Worm (Caenorhabditis elegans) whole organism, L4/young adult: ENCODE data around the gene pqn-31.

Experiments
- W03F9.2 ChIP-seq: fragments of 150-350 bp; optimal IDR thresholded peaks from 2 replicates; lab custom pipeline; 2014; ENCODE audit warnings: missing biosample characterization, missing genetic modification characterization
- dao-5 ChIP-seq: sonication (generic microtip); optimal IDR thresholded peaks from 2 replicates; lab custom pipeline; 2016; ENCODE audit warnings: missing genotype, missing genetic modification characterization, moderate library complexity, missing compliant biosample characterization
- him-1 ChIP-seq: sonication (generic microtip); optimal IDR thresholded peaks from 2 replicates; lab custom pipeline; 2016; ENCODE audit warnings: missing genotype, missing genetic modification reagents, missing genetic modification characterization, missing compliant biosample characterization

The pqn-31 gene

DNA sequence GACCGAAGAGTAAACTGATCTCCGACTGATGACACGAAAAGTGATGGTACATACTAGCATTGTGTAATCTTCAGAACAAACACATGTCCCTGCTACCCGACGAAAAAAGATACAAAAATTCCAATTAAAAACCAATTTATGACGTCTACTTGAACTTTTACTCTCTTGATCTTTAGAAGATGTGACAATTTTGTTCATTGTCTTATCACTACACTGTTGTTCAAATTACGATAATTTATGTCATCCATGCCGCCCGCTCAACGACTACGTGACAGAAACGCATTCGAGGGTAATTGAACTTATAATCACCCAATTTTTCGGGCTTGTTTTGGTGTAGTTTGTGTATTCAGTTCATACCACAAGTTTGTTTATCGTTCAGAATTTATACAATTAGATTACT, 34.5 kb downstream of the pqn-31 start:
- TF ChIP-seq dao-5 (tag; lab: Kevin White, UChicago) = no peak
- TF ChIP-seq him-1 (tag; lab: Kevin White, UChicago) = no peak
- no peak for TF ChIP-seq W03F9.2 (tag; lab: Kevin White, UChicago)

DNA sequence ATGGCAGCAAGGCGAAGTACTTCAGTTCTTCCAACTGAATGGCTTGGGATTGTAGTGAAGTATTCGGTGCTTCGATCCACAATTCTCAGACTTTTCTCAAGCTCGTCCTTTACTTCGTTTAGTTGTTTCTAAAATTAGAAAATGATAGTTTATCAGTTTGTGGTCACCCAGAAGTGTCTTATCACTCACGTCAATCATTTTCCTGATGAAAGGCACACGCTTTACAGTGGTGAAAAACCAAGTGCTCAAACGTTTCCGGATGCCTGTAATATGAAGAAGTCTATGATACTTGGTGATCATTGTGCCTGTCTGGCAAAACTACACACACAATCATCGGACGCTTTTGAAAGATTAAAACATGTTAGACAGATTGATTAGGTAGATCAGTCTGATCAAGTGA, 36.8 kb downstream of the pqn-31 start:
- TF ChIP-seq him-1 (tag; lab: Kevin White, UChicago) (no peak), dao-5 (tag; lab: Kevin White, UChicago) (no peak), W03F9.2 (tag; lab: Kevin White, UChicago) (no peak)

DNA sequence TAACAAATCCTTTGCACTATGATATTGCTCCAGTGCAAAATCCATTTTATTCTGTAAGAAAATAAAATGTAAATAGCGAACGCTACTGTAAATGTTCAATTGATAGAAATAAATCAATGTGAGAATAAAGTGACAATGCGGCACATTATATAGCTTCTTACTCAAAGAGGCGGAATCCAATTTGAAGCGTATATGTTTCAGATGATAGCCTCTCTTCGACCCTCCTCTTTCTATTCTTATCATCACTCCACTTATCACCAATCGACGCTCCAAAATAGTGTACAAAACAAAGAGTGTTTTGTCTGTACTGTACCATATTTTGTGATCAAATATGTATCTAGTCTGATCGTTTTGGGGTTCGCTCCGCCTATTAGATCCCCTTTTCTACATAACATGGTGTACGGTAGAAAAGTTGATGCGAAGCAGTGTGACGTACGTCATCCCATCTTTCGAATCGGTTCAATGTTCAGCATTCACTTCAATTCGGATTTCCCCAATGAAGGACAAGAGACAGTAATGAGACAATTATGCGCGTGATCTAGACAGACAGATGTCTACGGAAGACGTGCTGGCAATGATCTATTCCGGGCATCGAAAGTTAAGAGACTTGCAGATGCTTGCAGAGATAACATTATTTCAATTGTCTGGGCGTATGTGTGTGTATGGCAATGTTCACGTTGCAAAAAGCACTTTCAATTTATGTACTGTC, 37.6 kb downstream of the pqn-31 start, which contains the start of gene spl-2:
Gene spl-2 (minus strand): TSS at position 51 of the 709 bp plus-strand sequence.
- no peak for TF ChIP-seq dao-5 (tag; lab: Kevin White, UChicago)

ce11 chrV:9148151-9148550, 38.8 kb downstream of the pqn-31 start:
- no peak for TF ChIP-seq W03F9.2 (tag; lab: Kevin White, UChicago)
- TF ChIP-seq dao-5 (tag; lab: Kevin White, UChicago) = no peak
- TF ChIP-seq him-1 (tag; lab: Kevin White, UChicago) = no peak

- TF ChIP-seq W03F9.2 (tag; lab: Kevin White, UChicago) (no peak), dao-5 (tag; lab: Kevin White, UChicago) (no peak), him-1 (tag; lab: Kevin White, UChicago) (no peak)
Measured at ce11 chrV:9152339-9152738, 43.0 kb downstream of the pqn-31 start.

DNA sequence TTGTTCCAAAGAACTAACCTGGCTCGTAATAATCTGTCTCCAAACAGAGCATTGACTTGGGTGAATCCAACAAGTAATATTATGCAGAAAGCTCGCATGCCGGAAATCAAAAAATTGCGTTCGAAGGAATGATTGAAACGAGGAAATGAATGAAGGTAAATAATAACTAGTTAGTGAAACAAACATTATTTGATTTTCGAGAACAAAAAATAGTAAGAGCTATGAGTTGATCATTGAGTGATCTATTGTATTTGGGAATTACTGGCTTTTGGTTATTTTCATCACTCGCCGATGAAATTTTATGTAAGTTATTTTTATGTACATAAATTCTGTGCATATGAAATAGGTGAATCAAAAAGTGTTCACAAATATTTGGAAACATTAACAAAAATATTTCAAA, 45.4 kb downstream of the pqn-31 start, which contains the start of gene B0222.5:
Gene B0222.5 (minus strand): TSS at position 101 of the 400 bp plus-strand sequence.
- TF ChIP-seq W03F9.2 (tag; lab: Kevin White, UChicago) (no peak), him-1 (tag; lab: Kevin White, UChicago) (no peak), dao-5 (tag; lab: Kevin White, UChicago) (no peak)

- TF ChIP-seq him-1 (tag; lab: Kevin White, UChicago) (no peak), W03F9.2 (tag; lab: Kevin White, UChicago) (no peak), dao-5 (tag; lab: Kevin White, UChicago) (no peak)
Measured at ce11 chrV:9155616-9156015, 46.2 kb downstream of the pqn-31 start.

DNA sequence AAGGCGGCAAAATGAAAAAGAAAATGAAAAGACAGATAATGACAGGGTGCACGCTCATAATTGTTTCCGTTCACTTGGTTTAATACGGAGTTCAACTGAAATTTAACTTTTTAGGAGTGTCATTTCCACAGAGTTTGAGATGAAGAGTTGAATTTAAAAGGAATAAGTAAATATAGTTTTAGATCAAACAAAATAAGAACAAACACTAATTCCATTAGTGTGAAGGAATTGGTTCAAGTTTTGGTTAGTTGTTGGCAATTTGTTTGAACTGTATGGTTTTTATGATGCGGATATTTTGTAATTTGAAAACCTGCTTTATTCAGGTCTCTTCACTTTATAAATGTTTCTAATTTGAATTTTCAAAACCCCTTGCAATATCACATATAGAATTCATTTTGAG, 47.3 kb downstream of the pqn-31 start, which contains the start of gene B0222.15:
Gene B0222.15 (minus strand): TSS at position 101 of the 400 bp plus-strand sequence.
- TF ChIP-seq him-1 (tag; lab: Kevin White, UChicago) = no peak
- TF ChIP-seq dao-5 (tag; lab: Kevin White, UChicago) = no peak
- no peak for TF ChIP-seq W03F9.2 (tag; lab: Kevin White, UChicago)

- TF ChIP-seq dao-5 (tag; lab: Kevin White, UChicago) = no peak
- no peak for TF ChIP-seq him-1 (tag; lab: Kevin White, UChicago)
- no peak for TF ChIP-seq W03F9.2 (tag; lab: Kevin White, UChicago)
Measured at ce11 chrV:9157597-9157996, 48.2 kb downstream of the pqn-31 start.

- TF ChIP-seq him-1 (tag; lab: Kevin White, UChicago) (no peak), dao-5 (tag; lab: Kevin White, UChicago) (no peak), W03F9.2 (tag; lab: Kevin White, UChicago) (no peak)
Measured at ce11 chrV:9160224-9160886, 51.0 kb downstream of the pqn-31 start, which contains the start of gene col-144. TSS of gene col-144 (minus strand) at chrV:9160642.
